Fruit fly (Drosophila melanogaster) Kc167 (cell line): ENCODE data around the gene CG12268.

Experiments used
- h ChIP-seq: fragments of >200 bp; optimal IDR thresholded peaks from 3 replicates; lab custom pipeline; 2018; ENCODE audit warnings: missing external identifiers
- insv ChIP-seq: fragments of >200 bp; optimal IDR thresholded peaks from 3 replicates; lab custom pipeline; 2018; ENCODE audit warnings: missing external identifiers
- psq ChIP-seq: fragments of >200 bp; optimal IDR thresholded peaks from 2 replicates; lab custom pipeline; 2017; ENCODE audit warnings: missing external identifiers

DNA sequence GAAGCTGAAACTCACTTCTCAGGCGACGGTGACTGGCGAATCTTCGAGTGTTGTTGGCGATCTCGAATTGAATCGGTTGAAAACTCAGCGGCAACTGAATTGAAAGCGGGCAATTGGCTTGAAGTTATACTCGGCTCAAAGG is at the start of gene CG12268:
- TF ChIP-seq h (lab: Kevin White, UChicago): no peak
- no peak for TF ChIP-seq psq (lab: Kevin White, UChicago)
- no peak for TF ChIP-seq insv (lab: Kevin White, UChicago)
